Fruit fly (Drosophila melanogaster) whole organism, prepupa: ENCODE results near the gene emc.

Experiments
- CG11762 ChIP-seq: fragments of 200-800 bp; sonication (Bioruptor generic); optimal IDR thresholded peaks from 3 replicates; lab custom pipeline; 2016; ENCODE audit warnings: missing biosample characterization, missing genetic modification characterization; ENCODE audit not compliant: insufficient read depth
- CG8319 ChIP-seq: fragments of 200-800 bp; sonication (Bioruptor generic); optimal IDR thresholded peaks from 3 replicates; lab custom pipeline; 2016; ENCODE audit warnings: missing biosample characterization, missing genetic modification characterization
- Eip93F ChIP-seq: fragments of 200-800 bp; sonication (Bioruptor generic); optimal IDR thresholded peaks from 2 replicates; lab custom pipeline; 2016; ENCODE audit warnings: missing biosample characterization, mild to moderate bottlenecking, missing genetic modification characterization
- Hr39 ChIP-seq: fragments of 200-800 bp; sonication (Bioruptor generic); optimal IDR thresholded peaks from 2 replicates; lab custom pipeline; 2016; ENCODE audit warnings: missing biosample characterization, missing genetic modification characterization

- TF ChIP-seq Hr39 (GFP tag; lab: Kevin White, UChicago) (peak; percentile 92), CG8319 (peak; percentile 54), Eip93F (GFP tag; lab: Kevin White, UChicago) (no peak), CG11762 (peak; percentile 58)
Measured at dm6 chr3L:784111-784960, 35.1 kb downstream of the emc start.
